Worm (Caenorhabditis elegans): ENCODE measurements around the gene pitp-1.
A peak's percentile ranks its signal among the peaks of the same experiment; 100 is the strongest.

The pitp-1 gene

ce11 chrIII:3499850-3500249 lies 29.7 kb downstream of the pitp-1 start:
- peak; percentile 97 for TF ChIP-seq tra-4 (tag; optimal IDR thresholded peaks at IDR 0.05)
- peak; percentile 93 for TF ChIP-seq tbx-37 (GFP tag; conservative IDR thresholded peaks at IDR 0.05)
- TF ChIP-seq ceh-36 (tag; optimal IDR thresholded peaks at IDR 0.05): peak; percentile 87
- TF ChIP-seq hnd-1 (tag; optimal IDR thresholded peaks at IDR 0.05): peak; percentile 94
- TF ChIP-seq hmg-4 (GFP tag; optimal IDR thresholded peaks at IDR 0.05): peak; percentile 97
- peak; percentile 97 for TF ChIP-seq B0310.2 (tag; optimal IDR thresholded peaks at IDR 0.05)
- peak; percentile 96 for TF ChIP-seq ceh-13 (GFP tag; optimal IDR thresholded peaks at IDR 0.05)
- TF ChIP-seq hmbx-1 (tag; optimal IDR thresholded peaks at IDR 0.05): peak; percentile 80
- TF ChIP-seq F13C5.2 (tag; optimal IDR thresholded peaks at IDR 0.05): peak; percentile 88
- TF ChIP-seq flt-1 (GFP tag; IDR thresholded peaks at IDR 0.05): peak; percentile 78
- TF ChIP-seq scrt-1 (GFP tag; IDR thresholded peaks at IDR 0.05): peak; percentile 81
- TF ChIP-seq ets-7 (tag; optimal IDR thresholded peaks at IDR 0.05): peak; percentile 99
- peak; percentile 94 for TF ChIP-seq sea-1 (GFP tag; conservative IDR thresholded peaks at IDR 0.05)
- TF ChIP-seq tbx-11 (GFP tag; IDR thresholded peaks at IDR 0.05): peak; percentile 93
- TF ChIP-seq ama-1 (optimal IDR thresholded peaks at IDR 0.05): no peak
- peak; percentile 98 for TF ChIP-seq aly-1 (tag; optimal IDR thresholded peaks at IDR 0.05)
- TF ChIP-seq pes-1 (GFP tag; IDR thresholded peaks at IDR 0.05): peak; percentile 97

ce11 chrIII:3498957-3499356 lies 30.6 kb downstream of the pitp-1 start, which contains the start of gene M01F1.9:
Gene M01F1.9, minus strand, starts transcription at chrIII:3499057.
- TF ChIP-seq pes-1 (GFP tag; IDR thresholded peaks at IDR 0.05): no peak

- TF ChIP-seq flt-1 (GFP tag; IDR thresholded peaks at IDR 0.05): no peak
- no peak for TF ChIP-seq ets-7 (tag; optimal IDR thresholded peaks at IDR 0.05)
- TF ChIP-seq sea-1 (GFP tag; conservative IDR thresholded peaks at IDR 0.05): no peak
- TF ChIP-seq F13C5.2 (tag; optimal IDR thresholded peaks at IDR 0.05): no peak
These were observed 36.5 kb downstream of the pitp-1 start, which contains the start of gene gly-14 for ce11 chrIII:3493138-3493537. Gene gly-14, minus strand, starts transcription at chrIII:3493238.

- no peak for TF ChIP-seq hmbx-1 (tag; optimal IDR thresholded peaks at IDR 0.05)
- no peak for TF ChIP-seq tra-4 (tag; optimal IDR thresholded peaks at IDR 0.05)
- no peak for TF ChIP-seq hmg-4 (GFP tag; optimal IDR thresholded peaks at IDR 0.05)
- no peak for TF ChIP-seq flt-1 (GFP tag; IDR thresholded peaks at IDR 0.05)
- no peak for TF ChIP-seq tbx-11 (GFP tag; IDR thresholded peaks at IDR 0.05)
- no peak for TF ChIP-seq sea-1 (GFP tag; conservative IDR thresholded peaks at IDR 0.05)
These were observed 41.4 kb downstream of the pitp-1 start, which contains the start of gene C34C12.7 for ce11 chrIII:3488224-3488623. Gene C34C12.7, minus strand, starts transcription at chrIII:3488341.

- TF ChIP-seq hnd-1 (tag; optimal IDR thresholded peaks at IDR 0.05): no peak
- TF ChIP-seq ets-7 (tag; optimal IDR thresholded peaks at IDR 0.05): no peak
- no peak for TF ChIP-seq hmg-4 (GFP tag; optimal IDR thresholded peaks at IDR 0.05)
- no peak for TF ChIP-seq ceh-36 (tag; optimal IDR thresholded peaks at IDR 0.05)
- TF ChIP-seq tra-4 (tag; optimal IDR thresholded peaks at IDR 0.05): no peak
- no peak for TF ChIP-seq F13C5.2 (tag; optimal IDR thresholded peaks at IDR 0.05)
- no peak for TF ChIP-seq sea-1 (GFP tag; conservative IDR thresholded peaks at IDR 0.05)
- no peak for TF ChIP-seq scrt-1 (GFP tag; IDR thresholded peaks at IDR 0.05)
- TF ChIP-seq tbx-11 (GFP tag; IDR thresholded peaks at IDR 0.05): no peak
- no peak for TF ChIP-seq flt-1 (GFP tag; IDR thresholded peaks at IDR 0.05)
- TF ChIP-seq ceh-13 (GFP tag; optimal IDR thresholded peaks at IDR 0.05): no peak
- no peak for TF ChIP-seq B0310.2 (tag; optimal IDR thresholded peaks at IDR 0.05)
These were observed 42.5 kb downstream of the pitp-1 start for ce11 chrIII:3487133-3487532.

ce11 chrIII:3486055-3486454 lies 43.5 kb downstream of the pitp-1 start:
- no peak for TF ChIP-seq hmg-4 (GFP tag; optimal IDR thresholded peaks at IDR 0.05)
- TF ChIP-seq aly-1 (tag; optimal IDR thresholded peaks at IDR 0.05): no peak
- no peak for TF ChIP-seq ama-1 (optimal IDR thresholded peaks at IDR 0.05)

ce11 chrIII:3484995-3485394 lies 44.6 kb downstream of the pitp-1 start:
- no peak for TF ChIP-seq ets-7 (tag; optimal IDR thresholded peaks at IDR 0.05)
- no peak for TF ChIP-seq tbx-11 (GFP tag; IDR thresholded peaks at IDR 0.05)
- no peak for TF ChIP-seq ama-1 (optimal IDR thresholded peaks at IDR 0.05)
- TF ChIP-seq pes-1 (GFP tag; IDR thresholded peaks at IDR 0.05): no peak
- no peak for TF ChIP-seq F13C5.2 (tag; optimal IDR thresholded peaks at IDR 0.05)
- TF ChIP-seq tbx-37 (GFP tag; conservative IDR thresholded peaks at IDR 0.05): no peak
- TF ChIP-seq sea-1 (GFP tag; conservative IDR thresholded peaks at IDR 0.05): no peak
- no peak for TF ChIP-seq hmbx-1 (tag; optimal IDR thresholded peaks at IDR 0.05)
- TF ChIP-seq hmg-4 (GFP tag; optimal IDR thresholded peaks at IDR 0.05): no peak
- no peak for TF ChIP-seq ceh-36 (tag; optimal IDR thresholded peaks at IDR 0.05)
- no peak for TF ChIP-seq aly-1 (tag; optimal IDR thresholded peaks at IDR 0.05)
- no peak for TF ChIP-seq hnd-1 (tag; optimal IDR thresholded peaks at IDR 0.05)
- TF ChIP-seq flt-1 (GFP tag; IDR thresholded peaks at IDR 0.05): no peak
- no peak for TF ChIP-seq ceh-13 (GFP tag; optimal IDR thresholded peaks at IDR 0.05)
- TF ChIP-seq tra-4 (tag; optimal IDR thresholded peaks at IDR 0.05): no peak
- TF ChIP-seq scrt-1 (GFP tag; IDR thresholded peaks at IDR 0.05): no peak

- TF ChIP-seq aly-1 (tag; optimal IDR thresholded peaks at IDR 0.05) (no peak), pes-1 (GFP tag; IDR thresholded peaks at IDR 0.05) (no peak), ceh-36 (tag; optimal IDR thresholded peaks at IDR 0.05) (no peak), hmbx-1 (tag; optimal IDR thresholded peaks at IDR 0.05) (no peak), ets-7 (tag; optimal IDR thresholded peaks at IDR 0.05) (no peak), tbx-11 (GFP tag; IDR thresholded peaks at IDR 0.05) (no peak), flt-1 (GFP tag; IDR thresholded peaks at IDR 0.05) (no peak), sea-1 (GFP tag; conservative IDR thresholded peaks at IDR 0.05) (no peak), tra-4 (tag; optimal IDR thresholded peaks at IDR 0.05) (no peak), tbx-37 (GFP tag; conservative IDR thresholded peaks at IDR 0.05) (no peak), hmg-4 (GFP tag; optimal IDR thresholded peaks at IDR 0.05) (no peak), scrt-1 (GFP tag; IDR thresholded peaks at IDR 0.05) (no peak), hnd-1 (tag; optimal IDR thresholded peaks at IDR 0.05) (no peak), B0310.2 (tag; optimal IDR thresholded peaks at IDR 0.05) (no peak), ceh-13 (GFP tag; optimal IDR thresholded peaks at IDR 0.05) (no peak), ama-1 (optimal IDR thresholded peaks at IDR 0.05) (no peak), F13C5.2 (tag; optimal IDR thresholded peaks at IDR 0.05) (no peak)
These were observed 47.3 kb downstream of the pitp-1 start, which contains the start of gene C34C12.6 for ce11 chrIII:3482291-3482690. Gene C34C12.6, plus strand, starts transcription at chrIII:3482591.

Data from whole organism, early embryonic.